Fruit fly (Drosophila melanogaster) whole organism: ENCODE results near the gene CG11843.

Source experiments
- CG8478 ChIP-seq: fragments of >200 bp; optimal IDR thresholded peaks from 2 replicates; lab custom pipeline; 2018; ENCODE audit warnings: inconsistent platforms
- pan ChIP-seq: fragments of >200 bp; optimal IDR thresholded peaks from 2 replicates; lab custom pipeline; 2017
- psq ChIP-seq: fragments of >200 bp; optimal IDR thresholded peaks from 2 replicates; lab custom pipeline; 2017
- usp ChIP-seq: fragments of >200 bp; optimal IDR thresholded peaks from 2 replicates; lab custom pipeline; 2017; ENCODE audit warnings: missing biosample characterization, missing genetic modification characterization, mixed read lengths

- TF ChIP-seq pan (lab: Kevin White, UChicago): no peak
- TF ChIP-seq usp: no peak
- TF ChIP-seq CG8478: no peak
- no peak for TF ChIP-seq psq (lab: Kevin White, UChicago)
These were observed 10.5 kb downstream of the CG11843 start for dm6 chr3R:29064682-29065100.
